Worm (Caenorhabditis elegans) whole organism, midembryonic: Measurements from ENCODE around the gene K02F6.1.
A peak's percentile ranks its signal among the peaks of the same experiment; 100 is the strongest.
"Not testable (repeated sequence)": the region's sequence is repeated elsewhere in the genome, so short reads cannot be mapped to it uniquely, and the experiment has no call there.

ENCODE experiments used
- T22C8.4 ChIP-seq: fragments of 200-800 bp; sonication (Bioruptor generic); IDR thresholded peaks from 2 replicates; pipeline ENCODE4 v1.3.6; 2022; ENCODE audit warnings: missing genetic modification characterization, missing compliant biosample characterization
- cog-1 ChIP-seq: sonication (generic microtip); optimal IDR thresholded peaks from 2 replicates; lab custom pipeline; 2016; ENCODE audit warnings: missing genetic modification characterization, missing compliant biosample characterization
- flt-1 ChIP-seq: fragments of 200-800 bp; sonication (Bioruptor generic); IDR thresholded peaks from 2 replicates; pipeline ENCODE4 v1.3.6; 2022; ENCODE audit warnings: missing genetic modification characterization, missing compliant biosample characterization
- klf-2 ChIP-seq: fragments of 200-800 bp; sonication (Bioruptor generic); conservative IDR thresholded peaks from 2 replicates; pipeline ENCODE4 v1.3.6; 2022; ENCODE audit warnings: missing genetic modification reagents, missing genetic modification characterization, missing compliant biosample characterization
- med-1 ChIP-seq: sonication (generic microtip); optimal IDR thresholded peaks from 2 replicates; lab custom pipeline; 2017; ENCODE audit warnings: missing genetic modification characterization, mild to moderate bottlenecking, missing compliant biosample characterization, antibody characterized with exemption, missing genetic modification reagents; ENCODE audit not compliant: insufficient read depth
- ref-1 ChIP-seq: fragments of 200-800 bp; sonication (Bioruptor generic); conservative IDR thresholded peaks from 2 replicates; pipeline ENCODE4 v1.3.6; 2022; ENCODE audit warnings: missing genetic modification reagents, missing genetic modification characterization, missing compliant biosample characterization
- tab-1 ChIP-seq: fragments of 200-800 bp; sonication (Bioruptor generic); IDR thresholded peaks from 2 replicates; pipeline ENCODE4 v1.3.6; 2022; ENCODE audit warnings: missing genetic modification characterization, missing compliant biosample characterization
- ztf-23 ChIP-seq: fragments of 200-800 bp; sonication (Bioruptor generic); IDR thresholded peaks from 2 replicates; pipeline ENCODE4 v1.3.6; 2022; ENCODE audit warnings: missing genetic modification reagents, missing genetic modification characterization, missing compliant biosample characterization
- ztf-29 ChIP-seq: fragments of 200-800 bp; sonication (Bioruptor generic); IDR thresholded peaks from 2 replicates; pipeline ENCODE4 v1.3.6; 2022; ENCODE audit warnings: missing genetic modification reagents, missing genetic modification characterization, missing compliant biosample characterization

The K02F6.1 gene

ce11 chrII:2553662-2554061, at the start of gene K02F6.1:
Gene K02F6.1 (plus strand): TSS chrII:2553962.
- TF ChIP-seq cog-1 (tag; lab: Kevin White, UChicago); flt-1; ztf-29: not testable (repeated sequence)

- TF ChIP-seq T22C8.4 (GFP tag; lab: Robert Waterston, UW), result no peak
- no peak for TF ChIP-seq ztf-29
- TF ChIP-seq flt-1, result no peak
- no peak for TF ChIP-seq klf-2 (GFP tag; lab: Robert Waterston, UW)
- no peak for TF ChIP-seq tab-1 (GFP tag; lab: Robert Waterston, UW)
- no peak for TF ChIP-seq med-1
- TF ChIP-seq ztf-23, result no peak
- no peak for TF ChIP-seq ref-1
- TF ChIP-seq cog-1 (tag; lab: Kevin White, UChicago), result no peak
Observed at ce11 chrII:2504431-2504928, 49.3 kb upstream of the K02F6.1 start, which contains the start of gene gbas-1. Gene gbas-1 (plus strand): TSS chrII:2504878.

DNA sequence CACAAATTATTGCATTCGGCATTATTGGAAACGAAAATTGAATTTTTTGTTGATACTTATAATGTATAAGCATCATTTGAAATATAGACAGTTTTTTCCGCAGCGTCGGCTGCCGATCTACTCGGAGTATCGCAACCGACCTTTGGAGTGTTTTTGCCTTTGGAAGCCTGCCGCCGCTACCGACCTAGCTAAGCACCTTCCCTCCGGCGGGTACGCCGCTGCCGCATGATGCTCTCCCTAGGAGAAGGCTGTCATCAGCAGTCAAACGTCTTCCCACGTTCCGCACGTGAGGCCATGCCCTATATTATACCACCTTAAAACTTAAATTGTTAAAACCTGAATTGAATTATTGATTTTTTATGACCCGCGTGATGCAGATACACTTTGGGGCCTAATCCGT, 35.3 kb upstream of the K02F6.1 start:
- peak; percentile 54; the same call in 1 of the 2 replicates for TF ChIP-seq T22C8.4 (GFP tag; lab: Robert Waterston, UW)
- no peak for TF ChIP-seq med-1

- no peak for TF ChIP-seq ztf-29
- no peak for TF ChIP-seq med-1
- TF ChIP-seq cog-1 (tag; lab: Kevin White, UChicago), result no peak
- TF ChIP-seq T22C8.4 (GFP tag; lab: Robert Waterston, UW), result no peak
- TF ChIP-seq klf-2 (GFP tag; lab: Robert Waterston, UW), result no peak
- no peak for TF ChIP-seq ref-1
- TF ChIP-seq tab-1 (GFP tag; lab: Robert Waterston, UW), result no peak
- TF ChIP-seq ztf-23, result no peak
- TF ChIP-seq flt-1, result no peak
Observed at ce11 chrII:2521960-2522359, 31.8 kb upstream of the K02F6.1 start, which contains the start of gene bath-13. Gene bath-13 (minus strand): TSS chrII:2522060.

DNA sequence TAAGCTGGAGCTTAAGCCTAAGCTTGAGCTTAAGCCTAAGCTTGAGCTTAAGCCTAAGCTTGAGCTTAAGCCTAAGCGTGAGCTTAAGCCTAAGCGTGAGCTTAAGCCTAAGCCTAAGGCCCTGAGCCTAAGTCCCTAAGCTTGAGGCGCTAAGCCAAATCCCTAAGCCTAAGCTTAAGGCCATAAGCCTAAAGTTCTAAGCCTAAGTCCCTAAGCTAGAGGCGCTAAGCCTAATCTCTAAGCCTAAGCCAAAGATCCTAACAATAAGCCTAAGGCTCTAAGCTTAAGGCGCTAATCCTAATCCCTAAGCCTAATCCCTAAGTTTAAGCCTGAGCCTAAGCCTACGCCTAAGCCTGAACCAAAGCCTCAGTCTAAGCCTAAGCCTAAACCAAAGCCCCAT, 28.1 kb upstream of the K02F6.1 start:
- TF ChIP-seq tab-1 (GFP tag; lab: Robert Waterston, UW) (no peak), ztf-29 (peak; percentile 84; the same call in 1 of the 2 replicates), med-1 (no peak), ref-1 (no peak), ztf-23 (no peak), T22C8.4 (GFP tag; lab: Robert Waterston, UW) (no peak), flt-1 (no peak)

ce11 chrII:2526887-2527286, 26.9 kb upstream of the K02F6.1 start:
- TF ChIP-seq flt-1 (no peak), ztf-23 (no peak), ztf-29 (no peak), T22C8.4 (GFP tag; lab: Robert Waterston, UW) (no peak), ref-1 (no peak), tab-1 (GFP tag; lab: Robert Waterston, UW) (no peak), med-1 (no peak)

DNA sequence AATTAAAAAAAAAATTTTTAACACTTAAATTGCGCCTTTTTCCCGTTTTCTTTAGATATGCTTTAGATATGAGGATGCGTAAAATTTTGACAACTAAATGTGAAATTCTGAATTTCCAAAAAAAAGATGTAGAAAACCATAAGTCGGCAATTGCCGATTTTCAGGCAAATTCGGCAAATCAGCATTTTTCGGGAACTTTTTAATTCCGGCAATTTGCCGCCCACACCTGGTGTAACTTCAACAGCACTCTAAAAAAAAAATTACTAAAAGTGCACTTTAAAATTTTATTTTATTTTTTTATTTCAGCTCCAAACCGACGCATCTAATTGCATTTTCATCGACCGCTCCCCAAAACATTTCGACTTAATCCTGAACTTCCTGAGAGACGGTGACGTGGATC, 23.3 kb upstream of the K02F6.1 start, which contains the start of gene K02F6.6:
Gene K02F6.6, plus strand, starts transcription at position 301 of the 400 bp plus-strand sequence.
- TF ChIP-seq klf-2 (GFP tag; lab: Robert Waterston, UW) (no peak), flt-1 (no peak), ref-1 (no peak), ztf-23 (no peak), cog-1 (tag; lab: Kevin White, UChicago) (no peak), ztf-29 (no peak), med-1 (no peak), T22C8.4 (GFP tag; lab: Robert Waterston, UW) (no peak), tab-1 (GFP tag; lab: Robert Waterston, UW) (no peak)

DNA sequence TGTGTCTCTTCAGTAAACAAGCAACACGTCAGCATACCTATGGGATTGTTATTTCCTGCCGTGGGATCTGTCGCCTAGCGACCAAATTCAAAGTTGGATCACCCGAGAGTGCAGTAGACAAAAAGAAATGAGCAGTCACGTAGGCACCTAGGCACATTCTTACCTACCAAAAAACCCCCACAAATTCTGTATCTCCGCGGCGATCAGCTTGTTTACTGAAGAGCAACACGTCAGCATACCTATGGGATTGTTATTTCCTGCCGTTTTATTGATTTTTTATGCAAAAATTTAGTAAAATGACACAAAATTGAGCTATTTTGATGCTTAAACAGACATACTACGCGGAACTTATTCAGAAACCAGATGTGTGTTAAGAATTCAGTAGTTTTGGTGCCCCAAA, 19.3 kb upstream of the K02F6.1 start, which contains the start of gene K02F6.5:
Gene K02F6.5, plus strand, starts transcription at position 301 of the 400 bp plus-strand sequence.
- not testable (repeated sequence) for TF ChIP-seq ztf-23; tab-1 (GFP tag; lab: Robert Waterston, UW); flt-1

- TF ChIP-seq klf-2 (GFP tag; lab: Robert Waterston, UW); ref-1; flt-1: not testable (repeated sequence)
Observed at ce11 chrII:2534952-2535351, 18.8 kb upstream of the K02F6.1 start, which contains the start of gene K02F6.8. Gene K02F6.8 (minus strand): TSS chrII:2535052.

DNA sequence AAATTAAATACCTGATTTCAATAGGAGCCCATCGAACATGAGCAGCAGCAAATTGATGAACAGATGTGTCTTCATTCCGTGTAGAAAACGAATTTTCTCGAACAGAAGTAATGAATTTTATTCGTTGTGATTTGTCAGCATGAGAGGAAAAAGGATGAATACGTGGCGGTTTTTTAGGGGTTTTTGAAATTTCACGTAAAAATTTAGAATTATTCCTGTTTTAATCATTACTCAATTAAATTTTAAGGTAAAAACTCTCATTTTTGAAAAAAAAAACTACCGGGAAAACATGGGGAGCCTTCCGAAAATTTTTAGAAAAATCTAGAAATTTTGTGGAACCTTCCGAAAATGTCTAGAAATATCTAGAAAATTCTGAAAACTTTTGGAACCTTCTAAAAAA, 16.0 kb upstream of the K02F6.1 start, which contains the start of gene K02F6.7:
Gene K02F6.7, minus strand, starts transcription at position 101 of the 400 bp plus-strand sequence.
- no peak for TF ChIP-seq ref-1
- TF ChIP-seq ztf-23, result no peak

DNA sequence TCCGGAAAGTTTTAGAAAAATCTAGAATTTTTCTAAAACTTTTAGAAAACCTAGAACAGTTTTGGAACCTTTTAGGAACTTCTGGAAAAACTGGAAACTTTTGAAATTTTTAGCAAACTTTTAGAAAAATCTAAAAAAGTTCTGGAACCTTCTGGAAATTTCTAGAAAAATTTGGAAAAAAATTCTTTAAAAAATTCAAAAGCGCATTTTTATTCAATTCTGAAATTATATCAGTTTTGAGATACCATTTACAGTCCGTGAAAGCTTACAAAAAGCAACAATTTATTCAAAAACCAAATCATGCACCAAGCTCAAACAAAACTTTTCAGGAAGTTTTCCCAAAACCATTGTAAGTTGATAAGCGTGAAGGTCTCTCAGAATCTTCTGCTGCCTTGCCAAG, 15.6 kb upstream of the K02F6.1 start, which contains the start of gene K02F6.4:
Gene K02F6.4, plus strand, starts transcription at position 301 of the 400 bp plus-strand sequence.
- TF ChIP-seq ztf-23, result no peak
- TF ChIP-seq T22C8.4 (GFP tag; lab: Robert Waterston, UW), result no peak
- no peak for TF ChIP-seq tab-1 (GFP tag; lab: Robert Waterston, UW)
- TF ChIP-seq med-1, result no peak
- no peak for TF ChIP-seq flt-1
- TF ChIP-seq cog-1 (tag; lab: Kevin White, UChicago), result no peak
- no peak for TF ChIP-seq ztf-29
- no peak for TF ChIP-seq ref-1
- no peak for TF ChIP-seq klf-2 (GFP tag; lab: Robert Waterston, UW)

DNA sequence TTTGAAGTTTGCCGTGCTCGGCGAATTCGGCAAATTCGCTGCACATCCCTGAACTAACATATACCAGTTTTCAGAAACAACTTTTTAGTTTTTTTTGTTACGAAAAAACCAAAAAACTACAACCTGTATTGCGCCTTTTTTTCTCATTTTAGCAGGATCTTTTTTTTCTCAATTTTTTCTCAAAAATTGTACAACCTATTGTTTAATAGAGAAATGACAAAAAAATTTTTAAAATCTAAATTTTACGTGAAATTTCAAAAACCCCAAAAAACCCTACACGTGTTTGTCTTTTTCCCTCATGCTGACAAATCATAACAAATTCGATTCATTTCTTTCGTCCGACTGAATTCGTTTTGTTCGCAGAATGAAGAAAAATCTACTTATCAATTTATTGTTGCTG, 7.8 kb upstream of the K02F6.1 start, which contains the start of gene K02F6.3:
Gene K02F6.3, plus strand, starts transcription at position 301 of the 400 bp plus-strand sequence.
- TF ChIP-seq tab-1 (GFP tag; lab: Robert Waterston, UW) (no peak), med-1 (no peak)
